Worm (Caenorhabditis elegans) whole organism, late embryonic: Measurements from ENCODE around the gene nlp-61.

Source experiments
- F13H6.1 ChIP-seq: sonication (generic microtip); optimal IDR thresholded peaks from 2 replicates; lab custom pipeline; 2016; ENCODE audit warnings: missing genetic modification characterization, missing compliant biosample characterization
- ama-1 ChIP-seq: fragments of 150-350 bp; optimal IDR thresholded peaks from 2 replicates; lab custom pipeline; 2014
- ceh-9 ChIP-seq: sonication (generic microtip); optimal IDR thresholded peaks from 2 replicates; lab custom pipeline; 2016; ENCODE audit warnings: mild to moderate bottlenecking, missing genetic modification characterization, inconsistent platforms, missing compliant biosample characterization
- che-1 ChIP-seq: sonication (generic microtip); optimal IDR thresholded peaks from 2 replicates; lab custom pipeline; 2016; ENCODE audit warnings: mild to moderate bottlenecking, missing genetic modification characterization, missing compliant biosample characterization
- fkh-10 ChIP-seq: fragments of 150-350 bp; optimal IDR thresholded peaks from 2 replicates; lab custom pipeline; 2014; ENCODE audit warnings: missing biosample characterization, missing genetic modification reagents, missing genetic modification characterization
- hlh-30 ChIP-seq: sonication (generic microtip); optimal IDR thresholded peaks from 2 replicates; lab custom pipeline; 2017; ENCODE audit warnings: antibody characterized with exemption, missing genetic modification characterization, missing compliant biosample characterization; ENCODE audit not compliant: insufficient read depth
- lim-6 ChIP-seq: sonication (generic microtip); optimal IDR thresholded peaks from 2 replicates; lab custom pipeline; 2016; ENCODE audit warnings: missing genetic modification characterization, missing compliant biosample characterization
- pha-2 ChIP-seq: sonication (generic microtip); optimal IDR thresholded peaks from 2 replicates; lab custom pipeline; 2017; ENCODE audit warnings: mild to moderate bottlenecking, missing genetic modification characterization, missing compliant biosample characterization
- syd-9 ChIP-seq: sonication (generic microtip); optimal IDR thresholded peaks from 2 replicates; lab custom pipeline; 2016; ENCODE audit warnings: mild to moderate bottlenecking, missing genetic modification characterization, moderate library complexity, missing compliant biosample characterization
- tbx-2 ChIP-seq: sonication (generic microtip); optimal IDR thresholded peaks from 2 replicates; lab custom pipeline; 2016; ENCODE audit warnings: missing genetic modification characterization, missing compliant biosample characterization
- unc-55 ChIP-seq: sonication (generic microtip); optimal IDR thresholded peaks from 2 replicates; lab custom pipeline; 2017; ENCODE audit warnings: missing biosample characterization, missing genetic modification reagents, missing genetic modification characterization

DNA sequence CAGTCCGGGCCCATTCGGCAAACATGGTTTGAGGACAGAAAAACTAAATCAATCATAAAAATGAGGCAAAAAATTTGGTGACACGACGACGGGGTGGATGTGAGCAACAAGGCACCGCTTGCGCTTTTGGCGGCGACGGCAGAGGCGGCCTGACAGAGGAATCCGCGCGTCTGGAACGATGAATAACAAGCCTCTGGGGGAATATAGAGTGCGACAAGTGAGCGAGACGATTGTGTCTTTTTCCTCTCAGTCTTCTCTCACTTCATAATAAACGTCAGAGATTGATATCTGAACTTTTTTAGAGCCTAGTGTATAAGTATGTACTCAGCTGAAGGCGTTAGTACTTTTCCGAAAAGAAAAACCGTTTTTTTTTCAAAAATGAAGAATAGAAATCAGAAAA lies 19.5 kb upstream of the nlp-61 start, which contains the start of gene twk-17:
- TF ChIP-seq ceh-9 (tag; lab: Kevin White, UChicago), result no peak
- TF ChIP-seq lim-6 (tag; lab: Kevin White, UChicago), result no peak
- no peak for TF ChIP-seq fkh-10 (GFP tag; lab: Kevin White, UChicago)
- TF ChIP-seq tbx-2, result no peak
- no peak for TF ChIP-seq syd-9
- no peak for TF ChIP-seq pha-2 (tag; lab: Kevin White, UChicago)
- no peak for TF ChIP-seq che-1
- TF ChIP-seq hlh-30 (tag; lab: Kevin White, UChicago), result no peak
- TF ChIP-seq unc-55 (GFP tag; lab: Kevin White, UChicago), result no peak
- no peak for TF ChIP-seq F13H6.1 (tag; lab: Kevin White, UChicago)
- TF ChIP-seq ama-1 (lab: Kevin White, UChicago), result no peak
